Fruit fly (Drosophila melanogaster): ENCODE measurements around the gene CG33253.

Gene CG33253

DNA sequence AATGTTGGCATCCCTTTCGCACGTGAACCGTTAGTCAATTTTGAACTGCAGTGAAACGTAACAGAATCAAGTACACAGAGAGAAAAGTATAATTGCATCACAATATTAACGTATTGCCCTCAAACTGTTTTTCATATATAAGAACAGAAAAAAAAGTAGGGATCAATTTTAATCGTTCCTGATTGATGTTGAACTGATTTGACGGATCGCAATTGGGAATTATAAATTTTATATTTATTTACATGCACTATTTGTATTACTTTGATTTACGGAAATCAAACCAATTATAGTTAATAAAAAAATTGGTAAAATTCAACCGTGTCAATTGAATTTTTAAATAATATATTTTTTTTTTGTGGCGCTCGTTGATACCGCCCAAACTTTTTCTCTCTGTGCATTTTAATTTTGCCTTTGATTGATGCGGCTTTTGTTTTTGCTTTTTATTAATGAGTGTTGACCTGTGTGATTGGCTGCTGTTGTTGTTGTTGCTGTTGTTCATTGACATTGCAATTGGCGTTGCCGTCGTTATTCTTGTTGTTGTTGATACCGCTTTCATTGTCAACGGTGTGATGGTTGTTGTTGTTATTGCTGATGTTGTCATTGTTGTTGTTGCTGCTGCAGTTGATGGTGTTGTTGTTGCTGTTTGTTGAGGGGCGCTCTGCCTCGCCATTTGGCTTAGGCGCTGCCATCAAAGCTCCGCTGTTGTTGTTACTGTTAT is 30.5 kb upstream of the CG33253 start (continued):
- TF ChIP-seq esg (GFP tag; conservative IDR thresholded peaks at IDR 0.05) = peak; percentile 35; the same call in 1 of the 2 replicates
- peak; percentile 22 for TF ChIP-seq Fer1 (GFP tag; optimal IDR thresholded peaks at IDR 0.05)
- TF ChIP-seq CG6175 (GFP tag; IDR thresholded peaks at IDR 0.05) = no peak
- TF ChIP-seq CG4282 (GFP tag; optimal IDR thresholded peaks at IDR 0.05) = no peak
- no peak for TF ChIP-seq ems (GFP tag; optimal IDR thresholded peaks at IDR 0.05)
- TF ChIP-seq unpg (GFP tag; optimal IDR thresholded peaks at IDR 0.05) = peak; percentile 68
- peak; percentile 77 for TF ChIP-seq Sox102F (GFP tag; optimal IDR thresholded peaks at IDR 0.05)
- TF ChIP-seq ATbp (GFP tag; optimal IDR thresholded peaks at IDR 0.05) = peak; percentile 51
- TF ChIP-seq D (optimal IDR thresholded peaks at IDR 0.05) = no peak
- peak; percentile 70 for TF ChIP-seq D (GFP tag; optimal IDR thresholded peaks at IDR 0.05)
- TF ChIP-seq NfI (GFP tag; optimal IDR thresholded peaks at IDR 0.05) = peak; percentile 38
- TF ChIP-seq Ets65A (GFP tag) = no peak
- TF ChIP-seq Dp (GFP tag; optimal IDR thresholded peaks at IDR 0.05) = no peak
- no peak for TF ChIP-seq CG14014 (GFP tag; IDR thresholded peaks at IDR 0.05)
- TF ChIP-seq ap (GFP tag; IDR thresholded peaks at IDR 0.05) = peak; percentile 31; the same call in 1 of the 2 replicates
- TF ChIP-seq Mes4 (GFP tag; optimal IDR thresholded peaks at IDR 0.05) = no peak
- no peak for TF ChIP-seq prd (optimal IDR thresholded peaks at IDR 0.05)
- peak; percentile 72; the same call in 2 of the 3 replicates for TF ChIP-seq prd (GFP tag; IDR thresholded peaks at IDR 0.05)
- peak; percentile 62 for TF ChIP-seq gsb-n (tag; optimal IDR thresholded peaks at IDR 0.05)
- no peak for TF ChIP-seq Bdp1 (GFP tag; optimal IDR thresholded peaks at IDR 0.05)
- TF ChIP-seq CG9215 (GFP tag; IDR thresholded peaks at IDR 0.05) = no peak
- peak; percentile 5 for TF ChIP-seq twi (tag; optimal IDR thresholded peaks at IDR 0.05)
- peak; percentile 40; the same call in 1 of the 3 replicates for TF ChIP-seq CG11695 (GFP tag; IDR thresholded peaks at IDR 0.05)
- TF ChIP-seq CG4820 (GFP tag; optimal IDR thresholded peaks at IDR 0.05) = peak; percentile 57
- TF ChIP-seq nerfin-1 (tag; optimal IDR thresholded peaks at IDR 0.05) = peak; percentile 8
- TF ChIP-seq Dek (tag; optimal IDR thresholded peaks at IDR 0.05) = peak; percentile 16
- TF ChIP-seq en (GFP tag; optimal IDR thresholded peaks at IDR 0.05) = no peak
- TF ChIP-seq sisA (GFP tag; IDR thresholded peaks at IDR 0.05) = peak; percentile 46
- TF ChIP-seq CG10366 (GFP tag; IDR thresholded peaks at IDR 0.05) = peak; percentile 46
- TF ChIP-seq Gsc (GFP tag; IDR thresholded peaks at IDR 0.05) = no peak
- no peak for TF ChIP-seq CG16779 (GFP tag; IDR thresholded peaks at IDR 0.05)
- no peak for TF ChIP-seq CG13123 (GFP tag; optimal IDR thresholded peaks at IDR 0.05)
- TF ChIP-seq CG7372 (GFP tag; IDR thresholded peaks at IDR 0.05) = no peak
- no peak for TF ChIP-seq CG18011 (GFP tag; optimal IDR thresholded peaks at IDR 0.05)
- TF ChIP-seq Myb (GFP tag; optimal IDR thresholded peaks at IDR 0.05) = no peak
- peak; percentile 21 for TF ChIP-seq CG33557 (GFP tag; optimal IDR thresholded peaks at IDR 0.05)
- TF ChIP-seq vvl (GFP tag; IDR thresholded peaks at IDR 0.05) = peak; percentile 53
- peak; percentile 54 for TF ChIP-seq CG17385 (GFP tag; optimal IDR thresholded peaks at IDR 0.05)
- no peak for TF ChIP-seq Eip74EF (GFP tag; optimal IDR thresholded peaks at IDR 0.05)
- no peak for TF ChIP-seq CG6854 (GFP tag; optimal IDR thresholded peaks at IDR 0.05)
- TF ChIP-seq lov (optimal IDR thresholded peaks at IDR 0.05) = no peak
- TF ChIP-seq lov (GFP tag; IDR thresholded peaks at IDR 0.05) = no peak
- TF ChIP-seq CG4617 (GFP tag; optimal IDR thresholded peaks at IDR 0.05; ENCODE audit: borderline replicate concordance) = no peak
- peak; percentile 60 for TF ChIP-seq CG14710 (tag; optimal IDR thresholded peaks at IDR 0.05)
- TF ChIP-seq BtbVII (GFP tag; optimal IDR thresholded peaks at IDR 0.05) = no peak
- no peak for TF ChIP-seq CG33213 (GFP tag; optimal IDR thresholded peaks at IDR 0.05)
- TF ChIP-seq CG12299 (tag; optimal IDR thresholded peaks at IDR 0.05) = peak; percentile 18
- no peak for TF ChIP-seq CG17186 (GFP tag; optimal IDR thresholded peaks at IDR 0.05)
- TF ChIP-seq CG9609 (GFP tag; optimal IDR thresholded peaks at IDR 0.05) = no peak
- no peak for TF ChIP-seq Adf1 (GFP tag; IDR thresholded peaks at IDR 0.05)
- no peak for TF ChIP-seq Side (GFP tag; optimal IDR thresholded peaks at IDR 0.05)

Data from whole organism, embryonic.